Fruit fly (Drosophila melanogaster): ENCODE data around the gene frc.
A peak's percentile ranks its signal among the peaks of the same experiment; 100 is the strongest.

frc gene

DNA sequence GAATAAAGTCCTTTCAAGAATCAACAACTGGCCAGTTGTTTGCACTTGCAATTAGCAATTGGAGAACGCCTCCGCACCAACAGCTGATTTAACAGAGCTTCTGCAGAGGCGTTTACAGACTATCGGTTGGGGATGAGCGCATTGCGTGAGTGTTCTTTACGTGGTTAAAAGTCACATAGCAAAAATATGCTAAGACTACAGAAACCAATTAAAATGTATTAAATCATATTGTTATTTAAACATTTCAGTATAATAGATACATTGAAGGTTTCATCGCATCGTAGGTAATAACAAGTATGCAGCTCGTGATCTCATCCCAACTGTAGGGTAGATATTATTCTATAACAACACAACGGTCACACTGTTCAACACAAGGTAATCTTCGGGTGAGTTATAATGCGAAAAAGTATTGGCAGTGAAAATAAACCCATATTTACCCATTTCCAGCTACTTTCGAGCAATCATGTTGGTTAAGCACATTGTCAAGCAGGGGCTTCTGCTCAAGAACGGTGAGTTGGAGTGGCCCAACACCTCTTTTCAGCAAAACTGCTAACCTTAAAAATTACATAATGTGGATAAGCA is 7.8 kb downstream of the frc start, which contains the start of the genes Sec3 and COX7B (continued):
- TF ChIP-seq CG3065 (GFP tag; optimal IDR thresholded peaks at IDR 0.05) (peak; percentile 24), bsh (GFP tag; optimal IDR thresholded peaks at IDR 0.05) (peak in 1 of 2 experiments; percentile 55), CG3726 (GFP tag; IDR thresholded peaks at IDR 0.05) (no peak), nau (GFP tag; optimal IDR thresholded peaks at IDR 0.05) (peak; percentile 27), CG13624 (GFP tag; optimal IDR thresholded peaks at IDR 0.05) (peak; percentile 71), CG13775 (GFP tag; optimal IDR thresholded peaks at IDR 0.05) (peak; percentile 67), Mrtf (GFP tag; IDR thresholded peaks at IDR 0.05) (0 out of 3 replicates have a peak, but pooled peaks have one; percentile 12), croc (GFP tag; conservative IDR thresholded peaks at IDR 0.05) (no peak), Neu2 (GFP tag; optimal IDR thresholded peaks at IDR 0.05; ENCODE audit: borderline replicate concordance) (no peak), knrl (GFP tag; IDR thresholded peaks at IDR 0.05; ENCODE audit: partially characterized antibody) (peak; percentile 97), CG11723 (GFP tag; optimal IDR thresholded peaks at IDR 0.05) (peak; percentile 22), oc (tag; optimal IDR thresholded peaks at IDR 0.05) (peak; percentile 64), mirr (GFP tag; optimal IDR thresholded peaks at IDR 0.05) (peak; percentile 18), CG8388 (GFP tag; optimal IDR thresholded peaks at IDR 0.05) (peak; percentile 51), cwo (GFP tag; optimal IDR thresholded peaks at IDR 0.05) (peak; percentile 25), CG4328 (GFP tag; optimal IDR thresholded peaks at IDR 0.05) (peak; percentile 51), Mes4 (GFP tag; optimal IDR thresholded peaks at IDR 0.05) (no peak), chinmo (GFP tag; IDR thresholded peaks at IDR 0.05; ENCODE audit: partially characterized antibody) (peak; percentile 76; the same call in 2 of the 4 replicates), Ets97D (GFP tag; optimal IDR thresholded peaks at IDR 0.05) (peak; percentile 29), nerfin-2 (GFP tag; IDR thresholded peaks at IDR 0.05; ENCODE audit: partially characterized antibody) (peak; percentile 79), Hr51 (GFP tag; optimal IDR thresholded peaks at IDR 0.05) (peak; percentile 64 to 73), CG14014 (GFP tag; IDR thresholded peaks at IDR 0.05) (no peak), Chrac-16 (GFP tag; optimal IDR thresholded peaks at IDR 0.05) (peak; percentile 66), Dad (GFP tag; optimal IDR thresholded peaks at IDR 0.05) (peak; percentile 67), CG9876 (GFP tag; optimal IDR thresholded peaks at IDR 0.05) (no peak), CG12299 (tag; optimal IDR thresholded peaks at IDR 0.05) (peak; percentile 64), dimm (GFP tag; IDR thresholded peaks at IDR 0.05) (no peak), CG13424 (tag; optimal IDR thresholded peaks at IDR 0.05) (peak; percentile 81), Bteb2 (GFP tag; optimal IDR thresholded peaks at IDR 0.05) (peak; percentile 53), fu2 (GFP tag; optimal IDR thresholded peaks at IDR 0.05) (no peak), shn (GFP tag; optimal IDR thresholded peaks at IDR 0.05) (peak; percentile 52), en (GFP tag; optimal IDR thresholded peaks at IDR 0.05) (no peak), CG31388 (GFP tag; optimal IDR thresholded peaks at IDR 0.05) (no peak), wek (GFP tag; optimal IDR thresholded peaks at IDR 0.05) (no peak), org-1 (GFP tag; optimal IDR thresholded peaks at IDR 0.05) (no peak), Gug (GFP tag; IDR thresholded peaks at IDR 0.05) (peak; percentile 31; the same call in 2 of the 4 replicates), CG13123 (GFP tag; optimal IDR thresholded peaks at IDR 0.05) (peak; percentile 46), br (optimal IDR thresholded peaks at IDR 0.05) (no peak), ase (GFP tag; IDR thresholded peaks at IDR 0.05) (no peak), Hey (tag; optimal IDR thresholded peaks at IDR 0.05) (no peak), CG8290 (GFP tag; optimal IDR thresholded peaks at IDR 0.05) (peak; percentile 49), CG8290 (tag; optimal IDR thresholded peaks at IDR 0.05) (peak; percentile 54 to 78), CG10147 (GFP tag; optimal IDR thresholded peaks at IDR 0.05) (peak; percentile 71), ap (GFP tag; IDR thresholded peaks at IDR 0.05) (no peak), CG9437 (GFP tag; optimal IDR thresholded peaks at IDR 0.05) (peak; percentile 84), h (optimal IDR thresholded peaks at IDR 0.05) (no peak), Ssrp (tag; optimal IDR thresholded peaks at IDR 0.05) (peak; percentile 51), inv (GFP tag; IDR thresholded peaks at IDR 0.05; ENCODE audit: partially characterized antibody) (peak; percentile 92), vnd (GFP tag; IDR thresholded peaks at IDR 0.05; ENCODE audit: partially characterized antibody) (peak; percentile 91), tgo (GFP tag; IDR thresholded peaks at IDR 0.05) (peak; percentile 64; the same call in 2 of the 3 replicates)
